Fruit fly (Drosophila melanogaster) whole organism, pupa: ENCODE measurements around the gene Inx3.

Source experiments
- CG10348 ChIP-seq: fragments of 200-800 bp; sonication (Bioruptor generic); IDR thresholded peaks from 2 replicates; pipeline ENCODE4 v1.3.6; 2022; ENCODE audit warnings: missing biosample characterization, missing genetic modification characterization
- CG12605 ChIP-seq: fragments of 200-800 bp; sonication (Bioruptor generic); IDR thresholded peaks from 2 replicates; pipeline ENCODE4 v1.3.6; 2022; ENCODE audit warnings: missing biosample characterization, missing genetic modification characterization
- CG13204 ChIP-seq: fragments of 200-800 bp; sonication (Bioruptor generic); optimal IDR thresholded peaks from 2 replicates; lab custom pipeline; 2018; ENCODE audit warnings: missing biosample characterization, mild to moderate bottlenecking, missing genetic modification characterization, moderate library complexity
- CG17806 ChIP-seq: fragments of 200-800 bp; sonication (Bioruptor generic); optimal IDR thresholded peaks from 2 replicates; lab custom pipeline; 2018; ENCODE audit warnings: missing biosample characterization, mild to moderate bottlenecking, missing genetic modification characterization, moderate library complexity
- CG32121 ChIP-seq: fragments of 200-800 bp; sonication (Bioruptor generic); IDR thresholded peaks from 2 replicates; pipeline ENCODE4 v1.3.6; 2022; ENCODE audit warnings: missing biosample characterization, missing genetic modification characterization
- D1 ChIP-seq: fragments of 200-800 bp; sonication (Bioruptor generic); optimal IDR thresholded peaks from 2 replicates; lab custom pipeline; 2018; ENCODE audit warnings: missing biosample characterization, mild to moderate bottlenecking, missing genetic modification characterization, moderate library complexity
- Ets98B ChIP-seq: fragments of 200-800 bp; sonication (Bioruptor generic); IDR thresholded peaks from 2 replicates; pipeline ENCODE4 v1.3.6; 2022; ENCODE audit warnings: missing biosample characterization, missing genetic modification characterization
- Pif1B ChIP-seq: fragments of 200-800 bp; sonication (Bioruptor generic); optimal IDR thresholded peaks from 3 replicates; lab custom pipeline; 2016; ENCODE audit warnings: missing biosample characterization, missing genetic modification characterization
- gl ChIP-seq: fragments of 200-800 bp; sonication (Bioruptor generic); optimal IDR thresholded peaks from 2 replicates; lab custom pipeline; 2018; ENCODE audit warnings: missing biosample characterization, mild to moderate bottlenecking, missing genetic modification characterization

DNA sequence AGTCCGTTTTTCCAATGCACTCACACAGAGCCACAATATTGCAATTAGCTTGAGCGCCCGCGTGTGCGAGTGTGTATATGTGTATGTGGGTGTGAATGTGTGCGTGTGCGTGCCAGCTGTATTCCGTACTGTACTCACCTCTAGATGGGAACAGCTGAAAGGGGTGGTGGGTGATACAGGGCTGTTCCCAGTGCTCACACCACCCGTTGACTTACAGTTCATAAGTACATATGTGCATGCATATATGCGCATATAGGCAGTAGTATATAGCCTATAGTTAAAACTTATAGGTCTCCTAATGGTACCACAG is 30.1 kb upstream of the Inx3 start:
- TF ChIP-seq CG10348 (GFP tag; lab: Robert Waterston, UW) (no peak), Pif1B (GFP tag; lab: Kevin White, UChicago) (no peak), D1 (tag; lab: Kevin White, UChicago) (no peak), CG32121 (peak; percentile 36; the same call in 1 of the 2 replicates), CG12605 (peak; percentile 62), CG13204 (peak; percentile 54), gl (tag; lab: Kevin White, UChicago) (peak; percentile 20), CG17806 (tag; lab: Kevin White, UChicago) (no peak), Ets98B (peak; percentile 66)
